Fruit fly (Drosophila melanogaster): Measurements from ENCODE around the gene CG4617.

The CG4617 gene

dm6 chrX:7109793-7110606, 5.7 kb upstream of the CG4617 start, which contains the start of gene fz4 (continued):
- TF ChIP-seq E2f2 (GFP tag; IDR thresholded peaks at IDR 0.05) (peak; percentile 96), ATbp (GFP tag; optimal IDR thresholded peaks at IDR 0.05) (no peak), ken (GFP tag; IDR thresholded peaks at IDR 0.05) (0 out of 3 replicates have a peak, but pooled peaks have one; percentile 26), CG12155 (GFP tag; optimal IDR thresholded peaks at IDR 0.05) (peak; percentile 54), ftz-f1 (GFP tag; optimal IDR thresholded peaks at IDR 0.05) (peak; percentile 61), CG13894 (tag; optimal IDR thresholded peaks at IDR 0.05) (no peak), slou (GFP tag; optimal IDR thresholded peaks at IDR 0.05) (no peak), CG1647 (GFP tag; optimal IDR thresholded peaks at IDR 0.05) (no peak), Bgb (GFP tag; IDR thresholded peaks at IDR 0.05; ENCODE audit: partially characterized antibody) (peak; percentile 90), ham (GFP tag; IDR thresholded peaks at IDR 0.05) (no peak), Ravus (GFP tag; IDR thresholded peaks at IDR 0.05) (no peak), p53 (GFP tag; optimal IDR thresholded peaks at IDR 0.05) (no peak), CG16863 (GFP tag; optimal IDR thresholded peaks at IDR 0.05) (no peak), fu2 (GFP tag; optimal IDR thresholded peaks at IDR 0.05) (no peak), CoRest (tag; optimal IDR thresholded peaks at IDR 0.05) (peak; percentile 8), sqz (GFP tag; optimal IDR thresholded peaks at IDR 0.05) (peak; percentile 29), dpn (GFP tag; optimal IDR thresholded peaks at IDR 0.05) (no peak), Mad (GFP tag; optimal IDR thresholded peaks at IDR 0.05) (no peak), crc (GFP tag; optimal IDR thresholded peaks at IDR 0.05) (no peak), CG16779 (GFP tag; IDR thresholded peaks at IDR 0.05) (no peak), Atf3 (GFP tag; optimal IDR thresholded peaks at IDR 0.05) (peak; percentile 30), zen (tag; optimal IDR thresholded peaks at IDR 0.05) (no peak), jing (GFP tag; optimal IDR thresholded peaks at IDR 0.05) (no peak), ase (GFP tag; IDR thresholded peaks at IDR 0.05) (no peak), CG7271 (tag; optimal IDR thresholded peaks at IDR 0.05) (no peak), CG14014 (GFP tag; IDR thresholded peaks at IDR 0.05) (no peak), gce (GFP tag; IDR thresholded peaks at IDR 0.05) (no peak), Jarid2 (GFP tag; optimal IDR thresholded peaks at IDR 0.05) (no peak), Elba2 (GFP tag; optimal IDR thresholded peaks at IDR 0.05) (peak; percentile 18), Blimp-1 (GFP tag; optimal IDR thresholded peaks at IDR 0.05) (no peak), Abd-B (GFP tag; optimal IDR thresholded peaks at IDR 0.05) (no peak), Antp (GFP tag; optimal IDR thresholded peaks at IDR 0.05) (no peak), Trl (optimal IDR thresholded peaks at IDR 0.05) (peak in 1 of 2 experiments; percentile 19), Trl (GFP tag; optimal IDR thresholded peaks at IDR 0.05) (no peak), Oli (tag; optimal IDR thresholded peaks at IDR 0.05) (no peak), CG9215 (GFP tag; IDR thresholded peaks at IDR 0.05) (no peak), az2 (GFP tag; optimal IDR thresholded peaks at IDR 0.05) (no peak), sc (optimal IDR thresholded peaks at IDR 0.05) (no peak), sc (GFP tag; optimal IDR thresholded peaks at IDR 0.05) (no peak), caup (GFP tag; optimal IDR thresholded peaks at IDR 0.05; ENCODE audit: severe bottlenecking) (no peak), bsh (GFP tag; optimal IDR thresholded peaks at IDR 0.05) (no peak), Lpt (GFP tag; optimal IDR thresholded peaks at IDR 0.05) (no peak), unpg (GFP tag; optimal IDR thresholded peaks at IDR 0.05) (no peak), abd-A (tag; optimal IDR thresholded peaks at IDR 0.05) (no peak), CG6689 (GFP tag; IDR thresholded peaks at IDR 0.05) (no peak), chn (GFP tag; optimal IDR thresholded peaks at IDR 0.05) (no peak), Rfx (GFP tag; IDR thresholded peaks at IDR 0.05) (peak; percentile 22; the same call in 1 of the 2 replicates), Ptx1 (GFP tag; IDR thresholded peaks at IDR 0.05) (0 out of 2 replicates have a peak, but pooled peaks have one; percentile 14), CG32767 (GFP tag; IDR thresholded peaks at IDR 0.05) (peak; percentile 77), crp (GFP tag; optimal IDR thresholded peaks at IDR 0.05) (no peak)

Data from whole organism, embryonic.